Fruit fly (Drosophila melanogaster) whole organism, embryonic: ENCODE results near the gene sisA.
A peak's percentile ranks its signal among the peaks of the same experiment; 100 is the strongest.

ENCODE experiments used
- Adf1 ChIP-seq: fragments of 200-800 bp; sonication (Bioruptor generic); IDR thresholded peaks from 2 replicates; pipeline ENCODE4 v1.3.6; 2022; ENCODE audit warnings: missing biosample characterization, missing genetic modification characterization
- CG10267 ChIP-seq: fragments of 200-800 bp; sonication (Bioruptor generic); optimal IDR thresholded peaks from 2 replicates; lab custom pipeline; 2018; ENCODE audit warnings: missing biosample characterization, mild to moderate bottlenecking, missing genetic modification characterization, moderate library complexity
- CG10565 ChIP-seq: fragments of 200-800 bp; sonication (Bioruptor generic); optimal IDR thresholded peaks from 3 replicates; lab custom pipeline; 2016; ENCODE audit warnings: missing biosample characterization, mild to moderate bottlenecking, missing genetic modification characterization
- CG13775 ChIP-seq: fragments of 200-800 bp; sonication (Bioruptor generic); optimal IDR thresholded peaks from 3 replicates; lab custom pipeline; 2017; ENCODE audit warnings: missing biosample characterization, mild to moderate bottlenecking, missing genetic modification characterization
- CG14050 ChIP-seq: fragments of 200-800 bp; sonication (Bioruptor generic); IDR thresholded peaks from 3 replicates; pipeline ENCODE4 v1.3.6; 2022; ENCODE audit warnings: missing biosample characterization, missing genetic modification characterization
- CG15696 ChIP-seq: fragments of 200-800 bp; sonication (Bioruptor generic); optimal IDR thresholded peaks from 2 replicates; lab custom pipeline; 2019; ENCODE audit warnings: missing biosample characterization, mild to moderate bottlenecking, missing genetic modification characterization, moderate library complexity
- CG1602 ChIP-seq: fragments of 200-800 bp; sonication (Bioruptor generic); optimal IDR thresholded peaks from 3 replicates; lab custom pipeline; 2016; ENCODE audit warnings: missing biosample characterization, missing genetic modification characterization
- CG17186 ChIP-seq: fragments of 200-800 bp; sonication (Bioruptor generic); optimal IDR thresholded peaks from 3 replicates; lab custom pipeline; 2017; ENCODE audit warnings: missing biosample characterization, missing genetic modification reagents, missing genetic modification characterization
- CG2116 ChIP-seq: fragments of 200-800 bp; sonication (Bioruptor generic); optimal IDR thresholded peaks from 3 replicates; lab custom pipeline; 2018; ENCODE audit warnings: missing biosample characterization, mild to moderate bottlenecking, missing genetic modification characterization
- CG2712 ChIP-seq: fragments of 200-800 bp; optimal IDR thresholded peaks from 3 replicates; lab custom pipeline; 2019; ENCODE audit warnings: missing biosample characterization, mild to moderate bottlenecking, missing genetic modification characterization, moderate library complexity
- CG6791 ChIP-seq: fragments of 200-800 bp; sonication (Bioruptor generic); IDR thresholded peaks from 3 replicates; pipeline ENCODE4 v1.3.6; 2022; ENCODE audit warnings: missing biosample characterization, missing genetic modification characterization; ENCODE audit not compliant: partially characterized antibody
- CG7963 ChIP-seq: fragments of 200-800 bp; sonication (Bioruptor generic); IDR thresholded peaks from 3 replicates; pipeline ENCODE4 v1.3.6; 2022; ENCODE audit warnings: missing biosample characterization, missing genetic modification characterization; ENCODE audit not compliant: partially characterized antibody
- CG8478 ChIP-seq: fragments of >200 bp; optimal IDR thresholded peaks from 2 replicates; lab custom pipeline; 2018
- CG9727 ChIP-seq: fragments of 200-800 bp; sonication (Bioruptor generic); optimal IDR thresholded peaks from 3 replicates; lab custom pipeline; 2017; ENCODE audit warnings: missing biosample characterization, mild to moderate bottlenecking, missing genetic modification characterization
- CTCF ChIP-seq: fragments of 200-800 bp; sonication (Bioruptor generic); optimal IDR thresholded peaks from 2 replicates; lab custom pipeline; 2017; ENCODE audit warnings: missing biosample characterization, mild to moderate bottlenecking, missing genetic modification characterization, moderate library complexity
- CoRest ChIP-seq: fragments of 200-800 bp; sonication (Bioruptor generic); optimal IDR thresholded peaks from 3 replicates; lab custom pipeline; 2018; ENCODE audit warnings: missing biosample characterization, mild to moderate bottlenecking, missing genetic modification characterization, moderate library complexity
- Ets97D ChIP-seq: fragments of 200-800 bp; sonication (Bioruptor generic); optimal IDR thresholded peaks from 3 replicates; lab custom pipeline; 2016; ENCODE audit warnings: missing biosample characterization, missing genetic modification characterization
- Fer1 ChIP-seq: fragments of 200-800 bp; sonication (Bioruptor generic); optimal IDR thresholded peaks from 2 replicates; lab custom pipeline; 2017; ENCODE audit warnings: missing biosample characterization, mild to moderate bottlenecking, missing genetic modification characterization
- Gug ChIP-seq: fragments of 200-800 bp; sonication (Bioruptor generic); IDR thresholded peaks from 4 replicates; pipeline ENCODE4 v1.3.6; 2022; ENCODE audit warnings: missing biosample characterization, missing genetic modification characterization
- HLH4C ChIP-seq: fragments of 200-800 bp; sonication (Bioruptor generic); IDR thresholded peaks from 3 replicates; pipeline ENCODE4 v1.3.6; 2022; ENCODE audit warnings: missing biosample characterization, missing genetic modification characterization; ENCODE audit not compliant: partially characterized antibody
- Nf-YB ChIP-seq: fragments of 200-800 bp; sonication (Bioruptor generic); optimal IDR thresholded peaks from 3 replicates; lab custom pipeline; 2019; ENCODE audit warnings: missing biosample characterization, mild to moderate bottlenecking, missing genetic modification characterization, moderate library complexity
- Opbp ChIP-seq: fragments of 200-800 bp; sonication (Bioruptor generic); IDR thresholded peaks from 3 replicates; pipeline ENCODE4 v1.3.6; 2022; ENCODE audit warnings: missing biosample characterization, missing genetic modification characterization; ENCODE audit not compliant: partially characterized antibody
- Poxn ChIP-seq: fragments of 200-800 bp; sonication (Bioruptor generic); IDR thresholded peaks from 2 replicates; pipeline ENCODE4 v1.3.6; 2022; ENCODE audit warnings: missing biosample characterization, missing genetic modification characterization
- Sry-δ ChIP-seq: fragments of 200-800 bp; sonication (Bioruptor generic); optimal IDR thresholded peaks from 2 replicates; lab custom pipeline; 2016; ENCODE audit warnings: missing biosample characterization, missing genetic modification characterization
- YL-1 ChIP-seq: fragments of 200-800 bp; sonication (Bioruptor generic); optimal IDR thresholded peaks from 3 replicates; lab custom pipeline; 2017; ENCODE audit warnings: missing biosample characterization, mild to moderate bottlenecking, missing genetic modification characterization
- bigmax ChIP-seq: fragments of 200-800 bp; sonication (Bioruptor generic); optimal IDR thresholded peaks from 2 replicates; lab custom pipeline; 2018; ENCODE audit warnings: missing biosample characterization, mild to moderate bottlenecking, missing genetic modification characterization
- ci ChIP-seq: fragments of 200-800 bp; sonication (Bioruptor generic); IDR thresholded peaks from 3 replicates; pipeline ENCODE4 v1.3.6; 2022; ENCODE audit warnings: missing biosample characterization, missing genetic modification characterization
- crc ChIP-seq: fragments of 200-800 bp; sonication (Bioruptor generic); optimal IDR thresholded peaks from 2 replicates; lab custom pipeline; 2016; ENCODE audit warnings: missing biosample characterization, missing genetic modification characterization
- crp ChIP-seq, 2 experiments: fragments of 200-800 bp; sonication (Bioruptor generic); optimal IDR thresholded peaks; 2 replicates in 1 of 2; 3 replicates in 1 of 2; lab custom pipeline; 2017; ENCODE audit warnings: missing biosample characterization in 2 of 2, missing genetic modification characterization in 2 of 2, mild to moderate bottlenecking in 1 of 2, moderate library complexity in 1 of 2
- dm ChIP-seq: fragments of 200-800 bp; sonication (Bioruptor generic); optimal IDR thresholded peaks from 3 replicates; lab custom pipeline; 2016; ENCODE audit warnings: missing biosample characterization, missing genetic modification characterization
- ewg ChIP-seq: fragments of 200-800 bp; sonication (Bioruptor generic); optimal IDR thresholded peaks from 3 replicates; lab custom pipeline; 2017; ENCODE audit warnings: mild to moderate bottlenecking, missing biosample characterization, missing genetic modification reagents, missing genetic modification characterization
- gfzf ChIP-seq: fragments of 200-800 bp; sonication (Bioruptor generic); optimal IDR thresholded peaks from 2 replicates; lab custom pipeline; 2016; ENCODE audit warnings: missing biosample characterization, mild to moderate bottlenecking, missing genetic modification characterization, moderate library complexity
- insv ChIP-seq, 2 experiments: fragments of 200-800 bp; sonication (Bioruptor generic); optimal IDR thresholded peaks; 3 replicates each; lab custom pipeline; 2016 to 2018; ENCODE audit warnings: missing biosample characterization in 2 of 2, missing genetic modification characterization in 2 of 2
- jigr1 ChIP-seq: fragments of 200-800 bp; sonication (Bioruptor generic); IDR thresholded peaks from 3 replicates; pipeline ENCODE4 v1.3.6; 2022; ENCODE audit warnings: missing biosample characterization, missing genetic modification characterization
- knrl ChIP-seq: fragments of 200-800 bp; sonication (Bioruptor generic); IDR thresholded peaks from 3 replicates; pipeline ENCODE4 v1.3.6; 2022; ENCODE audit warnings: missing biosample characterization, missing genetic modification characterization; ENCODE audit not compliant: partially characterized antibody
- lola ChIP-seq, 3 experiments: fragments of >200 bp in 2 of 3; fragments of 200-800 bp in 1 of 3; sonication (Bioruptor generic) in 1 of 3; optimal IDR thresholded peaks; 2 replicates each; lab custom pipeline; 2017 to 2019; ENCODE audit warnings: missing biosample characterization in 3 of 3, missing genetic modification characterization in 3 of 3, mild to moderate bottlenecking in 1 of 3, moderate library complexity in 1 of 3
- mirr ChIP-seq: fragments of 200-800 bp; sonication (Bioruptor generic); optimal IDR thresholded peaks from 3 replicates; lab custom pipeline; 2018; ENCODE audit warnings: missing biosample characterization, mild to moderate bottlenecking, missing genetic modification characterization
- onecut ChIP-seq: fragments of 200-800 bp; sonication (Bioruptor generic); IDR thresholded peaks from 2 replicates; pipeline ENCODE4 v1.3.6; 2022; ENCODE audit warnings: missing biosample characterization, missing genetic modification characterization
- pan ChIP-seq, 4 experiments: fragments of >200 bp in 3 of 4; fragments of 200-800 bp in 1 of 4; sonication (Bioruptor generic) in 1 of 4; optimal IDR thresholded peaks in 3 of 4; IDR thresholded peaks in 1 of 4; 2 replicates each; pipeline versions ENCODE4 v1.3.6 to Lab custom; 2017 to 2022; ENCODE audit warnings: missing biosample characterization in 2 of 4, missing genetic modification characterization in 2 of 4, mixed read lengths in 1 of 4
- repo ChIP-seq: fragments of 200-800 bp; sonication (Bioruptor generic); optimal IDR thresholded peaks from 2 replicates; lab custom pipeline; 2016; ENCODE audit warnings: missing biosample characterization, missing genetic modification characterization
- ro ChIP-seq: fragments of 200-800 bp; sonication (Bioruptor generic); IDR thresholded peaks from 2 replicates; pipeline ENCODE4 v1.3.6; 2022; ENCODE audit warnings: missing biosample characterization, missing genetic modification characterization
- sens ChIP-seq: fragments of 200-800 bp; sonication (Bioruptor generic); peaks from one replicate; lab custom pipeline; 2016; ENCODE audit warnings: missing biosample characterization, missing genetic modification characterization
- sna ChIP-seq: fragments of 200-800 bp; sonication (Bioruptor generic); IDR thresholded peaks from 2 replicates; pipeline ENCODE4 v1.3.6; 2022; ENCODE audit warnings: missing biosample characterization, missing genetic modification characterization; ENCODE audit not compliant: partially characterized antibody
- tna ChIP-seq: fragments of 200-800 bp; sonication (Bioruptor generic); IDR thresholded peaks from 2 replicates; pipeline ENCODE4 v1.3.6; 2022; ENCODE audit warnings: missing biosample characterization, missing genetic modification characterization; ENCODE audit not compliant: partially characterized antibody
- tx ChIP-seq: fragments of 200-800 bp; sonication (Bioruptor generic); optimal IDR thresholded peaks from 2 replicates; lab custom pipeline; 2016; ENCODE audit warnings: missing biosample characterization, missing genetic modification characterization
- vnd ChIP-seq: fragments of 200-800 bp; sonication (Bioruptor generic); IDR thresholded peaks from 3 replicates; pipeline ENCODE4 v1.3.6; 2022; ENCODE audit warnings: missing biosample characterization, missing genetic modification characterization; ENCODE audit not compliant: partially characterized antibody
- zen2 ChIP-seq: fragments of 200-800 bp; sonication (Bioruptor generic); IDR thresholded peaks from 3 replicates; pipeline ENCODE4 v1.3.6; 2022; ENCODE audit warnings: missing biosample characterization, missing genetic modification characterization; ENCODE audit not compliant: partially characterized antibody

The sisA gene

DNA sequence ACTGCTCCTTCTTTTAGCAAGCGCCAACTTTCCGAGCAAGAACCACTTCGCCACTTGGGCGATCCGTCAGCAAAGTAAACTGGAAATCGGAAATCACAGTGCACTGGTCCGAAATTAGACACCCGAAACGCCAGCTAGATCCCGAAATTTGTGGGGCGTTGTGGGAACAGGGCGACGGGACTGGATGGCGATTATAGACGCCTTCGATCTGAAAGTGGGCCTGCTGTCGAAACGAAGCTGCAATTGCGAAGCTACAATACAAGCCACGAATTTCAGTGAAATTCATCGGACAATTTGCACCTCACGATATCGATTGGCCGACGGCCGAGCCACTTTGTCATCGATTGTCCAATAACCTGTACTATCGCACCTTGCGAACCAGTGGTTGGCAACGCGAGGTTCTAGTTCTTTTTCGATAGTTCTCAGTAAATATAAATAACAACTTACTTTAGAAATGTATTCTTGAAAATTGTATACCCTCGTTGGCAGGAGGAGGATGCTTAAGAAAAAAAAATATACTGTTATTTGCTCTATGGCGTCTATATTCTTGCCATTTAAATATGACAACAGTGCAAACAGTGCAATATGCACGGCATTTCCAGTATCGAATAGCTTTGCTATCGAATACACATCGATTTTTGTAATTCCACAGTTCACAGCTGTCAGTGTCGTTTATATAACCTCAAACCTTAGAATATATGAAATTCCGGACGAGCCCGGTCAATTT is 45.8 kb upstream of the sisA start, which contains the start of the genes hop and Tim8 (continued):
- TF ChIP-seq CoRest (peak; percentile 19), CG10565 (GFP tag; lab: Kevin White, UChicago) (no peak), Gug (GFP tag; lab: Robert Waterston, UW) (no peak), tna (GFP tag; lab: Robert Waterston, UW) (peak; percentile 87), CG7963 (GFP tag; lab: Robert Waterston, UW) (peak; percentile 93), mirr (GFP tag; lab: Kevin White, UChicago) (no peak), insv (GFP tag; optimal IDR thresholded peaks at IDR 0.05; lab: Kevin White, UChicago) (peak in 1 of 2 experiments; percentile 75), ewg (no peak), Ets97D (peak; percentile 52), sens (GFP tag; lab: Kevin White, UChicago) (peak; percentile 71), CG10267 (tag; lab: Kevin White, UChicago) (peak; percentile 41), dm (GFP tag; lab: Kevin White, UChicago) (peak; percentile 46), CG17186 (GFP tag; lab: Kevin White, UChicago) (peak; percentile 50), CG9727 (GFP tag; lab: Kevin White, UChicago) (peak; percentile 3), gfzf (peak; percentile 33), knrl (peak; percentile 91), lola (GFP tag; optimal IDR thresholded peaks at IDR 0.05; lab: Kevin White, UChicago) (peak in 1 of 3 experiments; percentile 5), Sry-δ (peak; percentile 77), Adf1 (GFP tag; lab: Robert Waterston, UW) (no peak), CTCF (GFP tag; lab: Kevin White, UChicago) (no peak), CG13775 (GFP tag; lab: Kevin White, UChicago) (peak; percentile 4), Nf-YB (no peak), bigmax (GFP tag; lab: Kevin White, UChicago) (peak; percentile 94), pan (optimal IDR thresholded peaks at IDR 0.05; lab: Kevin White, UChicago) (no peak), pan (GFP tag; optimal IDR thresholded peaks at IDR 0.05 in 1 of 2, IDR thresholded peaks at IDR 0.05 in 1 of 2) (no peak), ro (GFP tag; lab: Robert Waterston, UW) (no peak), CG6791 (GFP tag; lab: Robert Waterston, UW) (peak; percentile 86), YL-1 (GFP tag; lab: Kevin White, UChicago) (peak; percentile 32)

DNA sequence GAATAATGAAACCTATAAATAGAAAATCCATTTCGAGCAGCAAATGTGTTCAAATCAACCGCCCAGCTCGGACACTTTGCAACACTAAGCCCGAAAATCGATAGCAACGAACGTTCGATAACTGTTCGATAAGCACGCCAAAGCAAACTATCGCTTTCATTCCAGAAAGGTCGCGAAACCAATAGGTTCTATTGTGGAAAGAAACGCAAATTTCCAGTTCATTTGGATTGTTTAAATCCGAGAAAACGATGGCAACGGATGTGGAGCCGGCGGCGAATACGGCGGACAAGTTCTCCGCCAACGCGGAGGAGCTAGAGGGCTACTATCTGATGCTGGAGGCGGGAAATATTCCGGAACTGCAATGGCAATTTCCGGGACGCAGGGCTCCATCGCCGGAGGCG is 36.9 kb upstream of the sisA start, which contains the start of gene Pa1:
Pa1 (plus strand) TSS at position 156 of the 401 bp plus-strand sequence.
- TF ChIP-seq Sry-δ (peak; percentile 61), zen2 (GFP tag; lab: Robert Waterston, UW) (peak; percentile 74), CG2712 (tag; lab: Kevin White, UChicago) (no peak), CG15696 (tag; lab: Kevin White, UChicago) (no peak), onecut (no peak), repo (GFP tag; lab: Kevin White, UChicago) (no peak), HLH4C (peak; percentile 80), sens (GFP tag; lab: Kevin White, UChicago) (peak; percentile 52), jigr1 (GFP tag; lab: Robert Waterston, UW) (no peak), CG2116 (GFP tag; lab: Kevin White, UChicago) (peak; percentile 70), vnd (peak; percentile 54; the same call in 2 of the 3 replicates), crc (GFP tag; lab: Kevin White, UChicago) (peak; percentile 5), crp (GFP tag; optimal IDR thresholded peaks at IDR 0.05; lab: Kevin White, UChicago) (no peak), Opbp (GFP tag; lab: Robert Waterston, UW) (peak; percentile 68; the same call in 2 of the 3 replicates), CTCF (GFP tag; lab: Kevin White, UChicago) (peak; percentile 37), sna (GFP tag; lab: Robert Waterston, UW) (peak; percentile 56; the same call in 1 of the 2 replicates), Fer1 (GFP tag; lab: Kevin White, UChicago) (peak; percentile 41), CG10267 (tag; lab: Kevin White, UChicago) (peak; percentile 95), CG14050 (no peak), tx (GFP tag; lab: Kevin White, UChicago) (no peak), Poxn (GFP tag; lab: Robert Waterston, UW) (no peak), Nf-YB (no peak), ci (GFP tag; lab: Robert Waterston, UW) (peak; percentile 68; the same call in 2 of the 3 replicates), CG8478 (no peak), CG1602 (GFP tag; lab: Kevin White, UChicago) (no peak)
